Fruit fly (Drosophila melanogaster): ENCODE measurements around the gene Diedel.

The Diedel gene

DNA sequence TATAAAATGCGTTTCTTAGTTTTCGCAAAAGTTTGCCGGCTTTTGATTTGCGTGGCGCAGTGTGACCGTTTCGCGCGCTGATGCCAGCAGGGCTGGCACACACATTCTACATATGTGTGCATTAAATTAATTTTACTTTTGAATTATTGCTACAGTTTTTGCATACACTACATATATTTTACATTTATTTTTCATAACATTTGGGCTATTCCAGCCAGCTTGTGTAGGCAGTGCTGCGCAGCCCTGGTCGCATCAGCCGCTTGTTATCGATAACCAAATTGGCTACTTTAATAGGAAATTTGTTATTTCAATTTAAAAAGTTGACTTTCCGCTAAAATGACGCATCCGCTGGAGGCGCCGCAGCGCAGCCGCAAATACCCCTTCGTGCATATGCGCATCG, 4.4 kb upstream of the Diedel start, which contains the start of the genes CG2321 and CG2006 (continued):
- TF ChIP-seq gfzf (GFP tag; optimal IDR thresholded peaks at IDR 0.05) (peak; percentile 73), dan (GFP tag; IDR thresholded peaks at IDR 0.05) (0 out of 2 replicates have a peak, but pooled peaks have one; percentile 45), jumu (GFP tag; optimal IDR thresholded peaks at IDR 0.05) (peak; percentile 57), so (GFP tag; IDR thresholded peaks at IDR 0.05) (0 out of 3 replicates have a peak, but pooled peaks have one; percentile 22), Side (GFP tag; optimal IDR thresholded peaks at IDR 0.05) (peak; percentile 22), grau (tag; optimal IDR thresholded peaks at IDR 0.05) (peak; percentile 73), vvl (GFP tag; IDR thresholded peaks at IDR 0.05) (peak; percentile 89), nerfin-1 (tag; optimal IDR thresholded peaks at IDR 0.05) (peak; percentile 30), sens-2 (GFP tag; IDR thresholded peaks at IDR 0.05) (0 out of 2 replicates have a peak, but pooled peaks have one; percentile 29), CG30403 (GFP tag; optimal IDR thresholded peaks at IDR 0.05) (peak; percentile 76), pnt (GFP tag; optimal IDR thresholded peaks at IDR 0.05) (peak; percentile 11), MESR4 (GFP tag; optimal IDR thresholded peaks at IDR 0.05) (peak; percentile 48), dmrt11E (tag; optimal IDR thresholded peaks at IDR 0.05) (peak; percentile 53), phol (tag; optimal IDR thresholded peaks at IDR 0.05) (peak; percentile 69), dysf (GFP tag; IDR thresholded peaks at IDR 0.05) (peak; percentile 73), p53 (GFP tag; optimal IDR thresholded peaks at IDR 0.05) (peak; percentile 30), zfh1 (GFP tag; IDR thresholded peaks at IDR 0.05) (peak; percentile 85), B-H2 (GFP tag; optimal IDR thresholded peaks at IDR 0.05) (peak; percentile 71), CG9797 (GFP tag; optimal IDR thresholded peaks at IDR 0.05) (peak; percentile 92), Antp (GFP tag; optimal IDR thresholded peaks at IDR 0.05) (peak; percentile 46), Myb (GFP tag; optimal IDR thresholded peaks at IDR 0.05) (peak; percentile 63), CG15696 (tag; optimal IDR thresholded peaks at IDR 0.05) (peak; percentile 62), CG4730 (GFP tag; IDR thresholded peaks at IDR 0.05) (0 out of 2 replicates have a peak, but pooled peaks have one; percentile 5), CG13424 (tag; optimal IDR thresholded peaks at IDR 0.05) (peak; percentile 57), Lhr (GFP tag; optimal IDR thresholded peaks at IDR 0.05) (peak; percentile 77), CG32532 (GFP tag; IDR thresholded peaks at IDR 0.05) (peak; percentile 66), HLHmδ (GFP tag; optimal IDR thresholded peaks at IDR 0.05) (no peak), CG17361 (GFP tag; IDR thresholded peaks at IDR 0.05) (peak; percentile 47; the same call in 2 of the 3 replicates), CG12744 (GFP tag; optimal IDR thresholded peaks at IDR 0.05) (peak; percentile 37), CG3847 (GFP tag; IDR thresholded peaks at IDR 0.05) (peak; percentile 79), aop (GFP tag; IDR thresholded peaks at IDR 0.05) (no peak), CG30020 (tag; optimal IDR thresholded peaks at IDR 0.05) (peak; percentile 56), CG17612 (GFP tag; IDR thresholded peaks at IDR 0.05) (no peak), Trl (optimal IDR thresholded peaks at IDR 0.05) (no peak), Trl (GFP tag; optimal IDR thresholded peaks at IDR 0.05) (peak; percentile 66), CG14441 (GFP tag; IDR thresholded peaks at IDR 0.05) (peak; percentile 36; the same call in 1 of the 2 replicates), Gsc (GFP tag; IDR thresholded peaks at IDR 0.05) (no peak), CG9876 (GFP tag; optimal IDR thresholded peaks at IDR 0.05) (peak; percentile 50), pzg (GFP tag; optimal IDR thresholded peaks at IDR 0.05) (peak; percentile 93), Bgb (GFP tag; IDR thresholded peaks at IDR 0.05; ENCODE audit: partially characterized antibody) (peak; percentile 82), Hmx (GFP tag; optimal IDR thresholded peaks at IDR 0.05) (no peak), vnd (GFP tag; IDR thresholded peaks at IDR 0.05; ENCODE audit: partially characterized antibody) (peak; percentile 47; the same call in 1 of the 3 replicates), pfk (GFP tag; optimal IDR thresholded peaks at IDR 0.05) (no peak), Hr39 (optimal IDR thresholded peaks at IDR 0.05) (no peak), tna (GFP tag; IDR thresholded peaks at IDR 0.05; ENCODE audit: partially characterized antibody) (0 out of 2 replicates have a peak, but pooled peaks have one; percentile 35), lilli (GFP tag; optimal IDR thresholded peaks at IDR 0.05) (peak; percentile 74), sisA (GFP tag; IDR thresholded peaks at IDR 0.05) (peak; percentile 62), ewg (GFP tag; optimal IDR thresholded peaks at IDR 0.05) (peak; percentile 91), shn (GFP tag; optimal IDR thresholded peaks at IDR 0.05) (peak; percentile 13), Dek (tag; optimal IDR thresholded peaks at IDR 0.05) (peak; percentile 61), kay (GFP tag; optimal IDR thresholded peaks at IDR 0.05) (peak; percentile 28), peb (GFP tag; IDR thresholded peaks at IDR 0.05) (no peak)
